Worm (Caenorhabditis elegans) whole organism, L4 larva: Measurements from ENCODE around the gene mct-4.

Source experiments
- D1046.2 ChIP-seq: fragments of 200-800 bp; sonication (Bioruptor generic); IDR thresholded peaks from 2 replicates; pipeline ENCODE4 v1.3.6; 2022; ENCODE audit warnings: missing genetic modification characterization, missing compliant biosample characterization
- F37D6.2 ChIP-seq: sonication (generic microtip); optimal IDR thresholded peaks from 2 replicates; lab custom pipeline; 2016; ENCODE audit warnings: mild to moderate bottlenecking, missing genetic modification characterization, missing compliant biosample characterization
- R02D3.7 ChIP-seq: fragments of 150-350 bp; sonication (generic microtip); optimal IDR thresholded peaks from 3 replicates; lab custom pipeline; 2014; ENCODE audit warnings: missing biosample characterization, missing genetic modification characterization
- Y48G9A.11 ChIP-seq: fragments of 200-800 bp; sonication (Bioruptor generic); IDR thresholded peaks from 2 replicates; pipeline ENCODE4 v1.3.6; 2022; ENCODE audit warnings: missing genetic modification reagents, missing genetic modification characterization, missing compliant biosample characterization
- aly-2 ChIP-seq: sonication (generic microtip); optimal IDR thresholded peaks from 2 replicates; lab custom pipeline; 2018; ENCODE audit warnings: missing biosample characterization, missing genetic modification characterization
- ceh-20 ChIP-seq: fragments of 200-800 bp; sonication (Bioruptor generic); IDR thresholded peaks from 2 replicates; pipeline ENCODE4 v1.3.6; 2022; ENCODE audit warnings: missing genetic modification reagents, missing genetic modification characterization, missing compliant biosample characterization
- ceh-44 ChIP-seq: fragments of 200-800 bp; sonication (Bioruptor generic); IDR thresholded peaks from 2 replicates; pipeline ENCODE4 v1.3.6; 2022; ENCODE audit warnings: missing genetic modification reagents, missing genetic modification characterization, missing compliant biosample characterization
- daf-12 ChIP-seq: fragments of 150-350 bp; optimal IDR thresholded peaks from 2 replicates; lab custom pipeline; 2014; ENCODE audit warnings: missing biosample characterization, missing genetic modification reagents, missing genetic modification characterization
- daf-16 ChIP-seq, 3 experiments: sonication (generic microtip); optimal IDR thresholded peaks; 2 replicates each; lab custom pipeline; 2016 to 2017; ENCODE audit warnings: missing genetic modification characterization in 3 of 3, missing genetic modification reagents in 3 of 3, mild to moderate bottlenecking in 2 of 3, missing compliant biosample characterization in 2 of 3, missing biosample characterization in 1 of 3, moderate library complexity in 1 of 3
- daf-8 ChIP-seq: fragments of 200-800 bp; sonication (Bioruptor generic); IDR thresholded peaks from 2 replicates; pipeline ENCODE4 v1.3.6; 2022; ENCODE audit warnings: missing genetic modification characterization, missing compliant biosample characterization
- dmd-6 ChIP-seq: fragments of 200-800 bp; sonication (Bioruptor generic); IDR thresholded peaks from 2 replicates; pipeline ENCODE4 v1.3.6; 2022; ENCODE audit warnings: missing genetic modification reagents, missing genetic modification characterization, missing compliant biosample characterization
- duxl-1 ChIP-seq: sonication (generic microtip); optimal IDR thresholded peaks from 2 replicates; lab custom pipeline; 2016; ENCODE audit warnings: mild to moderate bottlenecking, missing genetic modification characterization, moderate library complexity, missing compliant biosample characterization; ENCODE audit not compliant: poor library complexity
- dve-1 ChIP-seq: sonication (generic microtip); optimal IDR thresholded peaks from 2 replicates; lab custom pipeline; 2017; ENCODE audit warnings: antibody characterized with exemption, mild to moderate bottlenecking, missing genetic modification characterization, missing compliant biosample characterization; ENCODE audit not compliant: insufficient read depth
- egl-27 ChIP-seq: sonication (generic microtip); optimal IDR thresholded peaks from 3 replicates; lab custom pipeline; 2017; ENCODE audit warnings: missing biosample characterization, missing genetic modification reagents, missing genetic modification characterization
- fkh-10 ChIP-seq: fragments of 150-350 bp; optimal IDR thresholded peaks from 2 replicates; lab custom pipeline; 2014; ENCODE audit warnings: missing biosample characterization, missing genetic modification reagents, missing genetic modification characterization
- hlh-11 ChIP-seq: fragments of 200-800 bp; sonication (Bioruptor generic); optimal IDR thresholded peaks from 2 replicates; lab custom pipeline; 2018; ENCODE audit warnings: mild to moderate bottlenecking, missing genetic modification characterization, missing compliant biosample characterization
- hlh-30 ChIP-seq: sonication (generic microtip); optimal IDR thresholded peaks from 2 replicates; lab custom pipeline; 2017; ENCODE audit warnings: antibody characterized with exemption, mild to moderate bottlenecking, missing genetic modification characterization, missing compliant biosample characterization; ENCODE audit not compliant: insufficient read depth
- hmg-1.1 ChIP-seq: fragments of 200-800 bp; sonication (Bioruptor generic); IDR thresholded peaks from 2 replicates; pipeline ENCODE4 v1.3.6; 2022; ENCODE audit warnings: missing genetic modification reagents, missing genetic modification characterization, missing compliant biosample characterization
- jun-1 ChIP-seq: fragments of 150-350 bp; optimal IDR thresholded peaks from 2 replicates; lab custom pipeline; 2014; ENCODE audit warnings: missing biosample characterization, missing genetic modification reagents, missing genetic modification characterization
- lim-7 ChIP-seq: fragments of 200-800 bp; sonication (Bioruptor generic); IDR thresholded peaks from 2 replicates; pipeline ENCODE4 v1.3.6; 2022; ENCODE audit warnings: missing genetic modification characterization, missing compliant biosample characterization
- lin-15B ChIP-seq: fragments of 150-350 bp; sonication (generic microtip); optimal IDR thresholded peaks from 3 replicates; lab custom pipeline; 2014; ENCODE audit warnings: missing biosample characterization, missing genetic modification characterization
- madf-5 ChIP-seq, 2 experiments: fragments of 200-800 bp; sonication (Bioruptor generic); IDR thresholded peaks; 2 replicates each; pipeline ENCODE4 v1.3.6; 2022; ENCODE audit warnings: missing compliant biosample characterization in 2 of 2, missing genetic modification characterization in 2 of 2
- mdl-1 ChIP-seq, 2 experiments: fragments of 150-350 bp in 1 of 2; sonication (generic microtip) in 1 of 2; optimal IDR thresholded peaks; 2 replicates each; lab custom pipeline; 2014 to 2017; ENCODE audit warnings: missing biosample characterization in 2 of 2, missing genetic modification characterization in 2 of 2
- mep-1 ChIP-seq: fragments of 150-350 bp; sonication (generic microtip); optimal IDR thresholded peaks from 3 replicates; lab custom pipeline; 2014; ENCODE audit warnings: missing biosample characterization, missing genetic modification characterization
- mes-2 ChIP-seq: sonication (generic microtip); optimal IDR thresholded peaks from 2 replicates; lab custom pipeline; 2016; ENCODE audit warnings: missing genotype, mild to moderate bottlenecking, missing genetic modification characterization, missing compliant biosample characterization; ENCODE audit not compliant: poor library complexity, severe bottlenecking
- nhr-111 ChIP-seq: fragments of 200-800 bp; sonication (Bioruptor generic); optimal IDR thresholded peaks from 2 replicates; lab custom pipeline; 2018; ENCODE audit warnings: mild to moderate bottlenecking, missing genetic modification characterization, missing compliant biosample characterization
- nhr-28 ChIP-seq: fragments of 150-350 bp; optimal IDR thresholded peaks from 2 replicates; lab custom pipeline; 2014; ENCODE audit warnings: missing biosample characterization, missing genetic modification characterization
- nhr-42 ChIP-seq: fragments of 200-800 bp; sonication (Bioruptor generic); IDR thresholded peaks from 2 replicates; pipeline ENCODE4 v1.3.6; 2022; ENCODE audit warnings: missing genetic modification characterization, missing compliant biosample characterization
- nhr-76 ChIP-seq: fragments of 150-350 bp; optimal IDR thresholded peaks from 2 replicates; lab custom pipeline; 2014; ENCODE audit warnings: missing biosample characterization, missing genetic modification characterization
- nhr-77 ChIP-seq: fragments of 150-350 bp; optimal IDR thresholded peaks from 2 replicates; lab custom pipeline; 2014; ENCODE audit warnings: missing biosample characterization, missing genetic modification characterization
- pqm-1 ChIP-seq: sonication (generic microtip); optimal IDR thresholded peaks from 2 replicates; lab custom pipeline; 2017; ENCODE audit warnings: missing biosample characterization, missing genetic modification characterization
- rbr-2 ChIP-seq: sonication (generic microtip); optimal IDR thresholded peaks from 2 replicates; lab custom pipeline; 2016; ENCODE audit warnings: missing genotype, missing genetic modification characterization, missing compliant biosample characterization
- saeg-2 ChIP-seq: fragments of 200-800 bp; sonication (Bioruptor generic); IDR thresholded peaks from 2 replicates; pipeline ENCODE4 v1.3.6; 2022; ENCODE audit warnings: missing genetic modification reagents, missing genetic modification characterization, missing compliant biosample characterization
- sdz-12 ChIP-seq: fragments of 200-800 bp; sonication (Bioruptor generic); optimal IDR thresholded peaks from 2 replicates; lab custom pipeline; 2018; ENCODE audit warnings: mild to moderate bottlenecking, missing genetic modification characterization, missing compliant biosample characterization
- set-16 ChIP-seq: fragments of 200-800 bp; sonication (Bioruptor generic); IDR thresholded peaks from 2 replicates; pipeline ENCODE4 v1.3.6; 2022; ENCODE audit warnings: missing genetic modification reagents, missing genetic modification characterization, missing compliant biosample characterization
- spr-3 ChIP-seq: fragments of 200-800 bp; sonication (Bioruptor generic); optimal IDR thresholded peaks from 2 replicates; lab custom pipeline; 2018; ENCODE audit warnings: mild to moderate bottlenecking, missing genetic modification characterization, missing compliant biosample characterization
- tag-97 ChIP-seq: fragments of 200-800 bp; sonication (Bioruptor generic); IDR thresholded peaks from 2 replicates; pipeline ENCODE4 v1.3.6; 2022; ENCODE audit warnings: missing genetic modification characterization, missing compliant biosample characterization
- tra-1 ChIP-seq: fragments of 200-800 bp; sonication (Bioruptor generic); IDR thresholded peaks from 2 replicates; pipeline ENCODE4 v1.3.6; 2022; ENCODE audit warnings: missing genetic modification reagents, missing genetic modification characterization, missing compliant biosample characterization
- vab-7 ChIP-seq: fragments of 200-800 bp; sonication (Bioruptor generic); IDR thresholded peaks from 2 replicates; pipeline ENCODE4 v1.3.6; 2022; ENCODE audit warnings: missing genetic modification reagents, missing genetic modification characterization, missing compliant biosample characterization

The mct-4 gene

DNA sequence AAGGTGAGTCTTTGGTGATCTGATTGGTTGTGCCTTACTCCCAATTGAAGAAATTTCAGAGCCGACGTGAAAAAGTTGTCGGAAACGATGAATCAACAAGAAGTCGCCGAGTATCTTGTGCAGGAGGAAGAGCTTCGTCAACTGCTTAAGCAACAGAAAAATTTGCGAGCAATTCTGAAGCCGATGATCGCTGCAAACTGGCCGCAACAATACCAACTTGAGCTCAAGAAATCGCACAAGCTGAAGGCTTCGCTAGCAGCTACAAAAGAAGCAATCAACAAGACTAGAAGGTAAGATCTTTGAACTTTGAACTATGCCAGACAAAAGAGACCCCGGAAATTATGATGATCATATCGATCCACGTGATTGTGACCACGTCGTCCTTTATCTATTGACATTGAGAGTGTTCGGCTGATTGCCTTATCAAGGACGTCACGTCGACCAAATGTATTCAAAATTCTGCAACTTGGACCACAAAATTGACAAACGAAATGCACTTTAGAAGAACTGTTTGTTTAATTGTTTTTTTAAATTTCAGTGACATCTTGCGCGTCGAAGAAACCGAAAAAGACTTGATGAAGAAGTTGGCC lies 18.2 kb downstream of the mct-4 start (continued):
- TF ChIP-seq hlh-30 (peak; percentile 42), R02D3.7 (tag; lab: Kevin White, UChicago) (no peak), saeg-2 (GFP tag; lab: Robert Waterston, UW) (no peak), D1046.2 (GFP tag; lab: Robert Waterston, UW) (no peak), sdz-12 (GFP tag; lab: Kevin White, UChicago) (no peak), ceh-44 (GFP tag; lab: Robert Waterston, UW) (no peak), ceh-20 (GFP tag; lab: Robert Waterston, UW) (no peak), aly-2 (tag; lab: Kevin White, UChicago) (no peak), jun-1 (tag; lab: Kevin White, UChicago) (no peak), lin-15B (tag; lab: Kevin White, UChicago) (no peak), egl-27 (tag; lab: Kevin White, UChicago) (no peak), lim-7 (GFP tag; lab: Robert Waterston, UW) (no peak), nhr-111 (no peak), tag-97 (GFP tag; lab: Robert Waterston, UW) (no peak), fkh-10 (no peak), dve-1 (peak; percentile 35), mes-2 (tag; lab: Kevin White, UChicago) (no peak), set-16 (GFP tag; lab: Robert Waterston, UW) (no peak), nhr-28 (no peak)

DNA sequence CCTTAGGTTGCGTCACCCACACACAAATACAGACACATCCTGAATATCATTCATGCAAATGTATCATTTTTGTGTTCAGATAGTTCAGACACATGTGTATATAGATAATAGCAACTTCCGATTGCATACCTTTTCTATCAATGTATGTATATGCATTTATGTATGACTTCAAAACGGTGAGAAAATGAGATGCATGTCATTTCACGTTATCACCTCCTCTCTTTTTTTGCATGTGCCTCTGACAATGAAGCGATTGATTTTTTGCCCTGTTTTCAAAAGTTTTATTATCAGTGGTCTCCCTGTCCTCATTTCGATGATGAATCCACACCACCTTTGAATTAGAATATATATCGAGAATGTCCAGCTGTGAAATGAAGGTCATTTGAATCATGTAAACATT lies 23.8 kb downstream of the mct-4 start, which contains the start of gene K05B2.2:
TSS of gene K05B2.2 (plus strand) at position 278 of the 400 bp plus-strand sequence.
- TF ChIP-seq vab-7 (GFP tag; lab: Robert Waterston, UW) (no peak), pqm-1 (tag; lab: Kevin White, UChicago) (peak; percentile 84), daf-16 (GFP tag; optimal IDR thresholded peaks at IDR 0.05; lab: Kevin White, UChicago) (no peak), daf-16 (tag; optimal IDR thresholded peaks at IDR 0.05; lab: Kevin White, UChicago) (peak; percentile 46), dve-1 (peak; percentile 62), dmd-6 (GFP tag; lab: Robert Waterston, UW) (peak; percentile 49), hlh-30 (peak; percentile 19), nhr-28 (peak; percentile 57), hlh-11 (tag; lab: Kevin White, UChicago) (peak; percentile 59), nhr-77 (tag; lab: Kevin White, UChicago) (no peak), tra-1 (GFP tag; lab: Robert Waterston, UW) (0 out of 2 replicates have a peak, but pooled peaks have one; percentile 20)

DNA sequence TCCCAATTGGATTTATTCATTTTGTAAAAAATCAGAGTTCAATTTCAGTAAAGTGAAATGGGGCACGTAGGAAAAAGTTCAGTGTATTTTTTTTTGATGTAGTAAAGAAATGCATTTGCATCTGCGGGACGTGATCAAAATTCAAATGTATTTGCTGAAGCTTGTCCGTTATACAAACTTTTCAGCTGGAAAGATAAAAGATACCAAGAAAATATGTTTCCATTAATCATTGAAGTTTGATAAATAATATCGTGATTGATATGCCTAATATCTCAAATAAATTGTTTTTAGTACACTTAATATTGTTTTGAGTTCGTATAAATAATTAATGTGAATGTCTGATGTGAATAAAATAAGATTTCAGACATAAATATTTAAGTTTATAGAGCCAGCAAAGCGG lies 27.2 kb downstream of the mct-4 start:
- TF ChIP-seq spr-3 (GFP tag; lab: Kevin White, UChicago): no peak
- no peak for TF ChIP-seq lim-7 (GFP tag; lab: Robert Waterston, UW)
- no peak for TF ChIP-seq nhr-42 (GFP tag; lab: Robert Waterston, UW)
- TF ChIP-seq mep-1 (tag; lab: Kevin White, UChicago): no peak
- no peak for TF ChIP-seq mdl-1 (tag; optimal IDR thresholded peaks at IDR 0.05; lab: Kevin White, UChicago)
- TF ChIP-seq daf-12 (tag; lab: Kevin White, UChicago): no peak
- TF ChIP-seq duxl-1: no peak
- TF ChIP-seq Y48G9A.11 (GFP tag; lab: Robert Waterston, UW): no peak
- no peak for TF ChIP-seq F37D6.2 (tag; lab: Kevin White, UChicago)
- no peak for TF ChIP-seq nhr-76 (tag; lab: Kevin White, UChicago)
- TF ChIP-seq ceh-44 (GFP tag; lab: Robert Waterston, UW): no peak
- TF ChIP-seq jun-1 (tag; lab: Kevin White, UChicago): no peak
- no peak for TF ChIP-seq daf-8
- no peak for TF ChIP-seq hmg-1.1 (GFP tag; lab: Robert Waterston, UW)
- TF ChIP-seq rbr-2 (tag; lab: Kevin White, UChicago): no peak
- no peak for TF ChIP-seq madf-5 (GFP tag; IDR thresholded peaks at IDR 0.05; lab: Robert Waterston, UW)
